Worm (Caenorhabditis elegans) whole organism, midembryonic: ENCODE measurements around the gene C34F11.1.

Experiments used
- T22C8.4 ChIP-seq: fragments of 200-800 bp; sonication (Bioruptor generic); IDR thresholded peaks from 2 replicates; pipeline ENCODE4 v1.3.6; 2022; ENCODE audit warnings: missing genetic modification characterization, missing compliant biosample characterization
- cog-1 ChIP-seq: sonication (generic microtip); optimal IDR thresholded peaks from 2 replicates; lab custom pipeline; 2016; ENCODE audit warnings: missing genetic modification characterization, missing compliant biosample characterization
- flt-1 ChIP-seq: fragments of 200-800 bp; sonication (Bioruptor generic); IDR thresholded peaks from 2 replicates; pipeline ENCODE4 v1.3.6; 2022; ENCODE audit warnings: missing genetic modification characterization, missing compliant biosample characterization
- klf-2 ChIP-seq: fragments of 200-800 bp; sonication (Bioruptor generic); conservative IDR thresholded peaks from 2 replicates; pipeline ENCODE4 v1.3.6; 2022; ENCODE audit warnings: missing genetic modification reagents, missing genetic modification characterization, missing compliant biosample characterization
- med-1 ChIP-seq: sonication (generic microtip); optimal IDR thresholded peaks from 2 replicates; lab custom pipeline; 2017; ENCODE audit warnings: missing genetic modification characterization, mild to moderate bottlenecking, missing compliant biosample characterization, antibody characterized with exemption, missing genetic modification reagents; ENCODE audit not compliant: insufficient read depth
- ref-1 ChIP-seq: fragments of 200-800 bp; sonication (Bioruptor generic); conservative IDR thresholded peaks from 2 replicates; pipeline ENCODE4 v1.3.6; 2022; ENCODE audit warnings: missing genetic modification reagents, missing genetic modification characterization, missing compliant biosample characterization
- tab-1 ChIP-seq: fragments of 200-800 bp; sonication (Bioruptor generic); IDR thresholded peaks from 2 replicates; pipeline ENCODE4 v1.3.6; 2022; ENCODE audit warnings: missing genetic modification characterization, missing compliant biosample characterization
- ztf-23 ChIP-seq: fragments of 200-800 bp; sonication (Bioruptor generic); IDR thresholded peaks from 2 replicates; pipeline ENCODE4 v1.3.6; 2022; ENCODE audit warnings: missing genetic modification reagents, missing genetic modification characterization, missing compliant biosample characterization
- ztf-29 ChIP-seq: fragments of 200-800 bp; sonication (Bioruptor generic); IDR thresholded peaks from 2 replicates; pipeline ENCODE4 v1.3.6; 2022; ENCODE audit warnings: missing genetic modification reagents, missing genetic modification characterization, missing compliant biosample characterization

The C34F11.1 gene

ce11 chrII:5180272-5180671 lies 32.5 kb upstream of the C34F11.1 start:
- TF ChIP-seq ztf-29 (GFP tag; lab: Robert Waterston, UW) (no peak), ref-1 (GFP tag; lab: Robert Waterston, UW) (no peak)

- TF ChIP-seq tab-1 (no peak), flt-1 (GFP tag; lab: Robert Waterston, UW) (peak; percentile 68; the same call in 1 of the 2 replicates), cog-1 (peak; percentile 53), klf-2 (GFP tag; lab: Robert Waterston, UW) (no peak), ref-1 (GFP tag; lab: Robert Waterston, UW) (no peak), ztf-29 (GFP tag; lab: Robert Waterston, UW) (no peak), med-1 (peak; percentile 10), ztf-23 (GFP tag; lab: Robert Waterston, UW) (no peak), T22C8.4 (GFP tag; lab: Robert Waterston, UW) (no peak)
Measured at ce11 chrII:5181497-5181896, 31.3 kb upstream of the C34F11.1 start.

- TF ChIP-seq T22C8.4 (GFP tag; lab: Robert Waterston, UW): no peak
- TF ChIP-seq ztf-29 (GFP tag; lab: Robert Waterston, UW): no peak
- TF ChIP-seq ztf-23 (GFP tag; lab: Robert Waterston, UW): no peak
- no peak for TF ChIP-seq cog-1
- TF ChIP-seq flt-1 (GFP tag; lab: Robert Waterston, UW): no peak; the same call in 1 of the 2 replicates
- TF ChIP-seq med-1: no peak
- TF ChIP-seq klf-2 (GFP tag; lab: Robert Waterston, UW): no peak
- no peak for TF ChIP-seq tab-1
- no peak for TF ChIP-seq ref-1 (GFP tag; lab: Robert Waterston, UW)
Measured at ce11 chrII:5182451-5182850, 30.3 kb upstream of the C34F11.1 start.

ce11 chrII:5183207-5183606 lies 29.6 kb upstream of the C34F11.1 start:
- TF ChIP-seq med-1: no peak
- no peak for TF ChIP-seq T22C8.4 (GFP tag; lab: Robert Waterston, UW)
- no peak for TF ChIP-seq tab-1
- no peak for TF ChIP-seq cog-1
- TF ChIP-seq klf-2 (GFP tag; lab: Robert Waterston, UW): no peak
- no peak for TF ChIP-seq flt-1 (GFP tag; lab: Robert Waterston, UW)
- TF ChIP-seq ztf-29 (GFP tag; lab: Robert Waterston, UW): no peak
- TF ChIP-seq ztf-23 (GFP tag; lab: Robert Waterston, UW): no peak
- TF ChIP-seq ref-1 (GFP tag; lab: Robert Waterston, UW): no peak

DNA sequence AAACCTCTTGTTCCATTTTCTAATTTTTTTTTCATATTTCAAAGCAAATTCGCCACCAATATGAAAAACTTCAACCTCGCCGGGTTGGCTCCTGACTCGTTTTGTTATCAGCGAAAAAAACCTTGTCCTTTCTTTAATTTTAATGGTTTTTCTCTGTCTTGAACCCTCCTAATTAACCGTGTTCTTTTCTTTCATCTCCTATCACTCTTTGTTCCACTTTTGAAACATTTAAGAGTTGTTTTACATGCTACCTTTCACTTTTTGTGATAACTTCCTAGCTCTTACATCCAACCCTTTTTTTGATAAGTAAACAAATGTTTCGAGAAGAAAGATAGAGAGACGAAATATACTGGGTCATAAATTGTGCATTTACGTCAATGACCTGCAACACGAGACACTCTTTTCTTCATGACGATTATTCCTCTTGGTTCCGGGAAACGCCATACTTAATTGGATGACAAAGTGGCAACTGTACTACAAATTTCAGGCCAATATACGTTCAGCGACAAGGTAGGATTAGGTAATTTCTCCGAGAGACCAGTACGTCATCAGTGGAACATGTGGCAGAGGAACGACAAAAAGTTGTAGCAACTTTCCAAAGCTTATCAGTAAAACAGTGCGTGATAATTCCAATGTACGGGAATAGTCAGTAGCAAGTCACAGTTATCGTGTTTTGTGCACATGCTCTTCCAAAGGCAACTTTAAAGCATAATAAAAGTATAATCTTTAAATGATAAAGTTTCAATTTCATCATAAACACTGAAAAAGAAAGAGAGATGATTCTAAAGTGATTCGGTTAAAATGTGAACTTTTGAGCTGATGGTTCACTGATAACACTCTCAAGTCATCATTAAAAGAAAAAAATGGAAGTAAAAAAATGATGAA lies 27.9 kb upstream of the C34F11.1 start:
- TF ChIP-seq cog-1 (no peak), ztf-23 (GFP tag; lab: Robert Waterston, UW) (no peak), tab-1 (no peak), med-1 (no peak), ztf-29 (GFP tag; lab: Robert Waterston, UW) (no peak), T22C8.4 (GFP tag; lab: Robert Waterston, UW) (no peak), klf-2 (GFP tag; lab: Robert Waterston, UW) (no peak), ref-1 (GFP tag; lab: Robert Waterston, UW) (no peak), flt-1 (GFP tag; lab: Robert Waterston, UW) (no peak)

DNA sequence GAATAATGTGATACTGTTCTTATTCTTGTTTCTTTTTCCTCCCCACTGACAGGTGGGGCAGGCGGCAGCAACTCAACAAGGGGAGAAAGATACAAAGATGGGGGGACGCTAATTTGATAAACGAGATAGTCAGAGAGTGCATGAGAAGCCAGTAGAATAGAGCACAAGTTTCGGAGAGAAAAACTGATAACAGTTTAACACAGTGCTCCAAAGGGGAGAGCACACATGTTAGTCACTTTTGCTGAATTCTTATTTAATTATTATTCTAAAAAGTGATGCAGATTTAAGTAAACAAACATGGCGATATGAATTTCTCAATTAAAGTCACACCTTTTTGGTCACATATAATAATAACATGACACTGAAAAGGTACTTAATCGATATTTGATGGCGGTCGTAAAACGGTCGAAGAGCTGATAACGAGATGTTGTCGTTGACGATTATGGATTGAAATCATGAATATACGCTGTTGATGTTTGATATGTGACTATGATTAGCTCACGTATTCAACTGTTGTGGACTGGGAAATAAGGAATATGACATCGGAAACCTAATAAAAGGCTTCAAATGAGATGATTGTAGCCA lies 26.7 kb upstream of the C34F11.1 start:
- TF ChIP-seq ztf-29 (GFP tag; lab: Robert Waterston, UW): no peak
- TF ChIP-seq flt-1 (GFP tag; lab: Robert Waterston, UW): no peak
- no peak for TF ChIP-seq med-1
- TF ChIP-seq ztf-23 (GFP tag; lab: Robert Waterston, UW): no peak
- no peak for TF ChIP-seq T22C8.4 (GFP tag; lab: Robert Waterston, UW)
- TF ChIP-seq klf-2 (GFP tag; lab: Robert Waterston, UW): no peak
- TF ChIP-seq ref-1 (GFP tag; lab: Robert Waterston, UW): no peak
- no peak for TF ChIP-seq cog-1
- TF ChIP-seq tab-1: no peak

DNA sequence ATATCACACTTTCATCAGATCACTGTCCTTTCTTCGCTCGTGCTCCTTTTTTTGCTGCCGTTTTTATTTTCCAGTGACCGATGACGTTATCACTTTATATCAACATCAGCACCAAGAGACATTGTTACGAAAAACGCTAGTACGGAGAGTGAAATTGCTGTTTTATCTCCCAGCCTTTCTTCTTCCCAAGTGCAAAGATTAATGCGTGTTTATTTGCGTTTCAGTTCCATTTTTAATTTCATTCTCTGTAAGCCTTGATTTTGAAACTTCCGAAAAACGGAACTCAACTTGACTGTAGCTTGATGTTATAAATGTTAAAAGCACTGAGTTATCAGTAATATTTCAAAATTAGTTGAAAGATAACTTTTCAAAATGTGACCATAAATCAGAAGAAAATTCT lies 25.9 kb upstream of the C34F11.1 start:
- TF ChIP-seq klf-2 (GFP tag; lab: Robert Waterston, UW) (no peak), cog-1 (no peak), T22C8.4 (GFP tag; lab: Robert Waterston, UW) (no peak), tab-1 (no peak), ztf-23 (GFP tag; lab: Robert Waterston, UW) (no peak), med-1 (no peak), ztf-29 (GFP tag; lab: Robert Waterston, UW) (no peak), flt-1 (GFP tag; lab: Robert Waterston, UW) (no peak), ref-1 (GFP tag; lab: Robert Waterston, UW) (no peak)

ce11 chrII:5187469-5187868 lies 25.3 kb upstream of the C34F11.1 start, which contains the start of gene crh-2:
Gene crh-2 (minus strand): TSS chrII:5187569.
- no peak for TF ChIP-seq ztf-29 (GFP tag; lab: Robert Waterston, UW)
- no peak for TF ChIP-seq cog-1
- no peak for TF ChIP-seq klf-2 (GFP tag; lab: Robert Waterston, UW)
- no peak for TF ChIP-seq T22C8.4 (GFP tag; lab: Robert Waterston, UW)
- TF ChIP-seq ztf-23 (GFP tag; lab: Robert Waterston, UW): no peak
- TF ChIP-seq ref-1 (GFP tag; lab: Robert Waterston, UW): no peak
- TF ChIP-seq tab-1: no peak
- TF ChIP-seq med-1: no peak
- no peak for TF ChIP-seq flt-1 (GFP tag; lab: Robert Waterston, UW)

DNA sequence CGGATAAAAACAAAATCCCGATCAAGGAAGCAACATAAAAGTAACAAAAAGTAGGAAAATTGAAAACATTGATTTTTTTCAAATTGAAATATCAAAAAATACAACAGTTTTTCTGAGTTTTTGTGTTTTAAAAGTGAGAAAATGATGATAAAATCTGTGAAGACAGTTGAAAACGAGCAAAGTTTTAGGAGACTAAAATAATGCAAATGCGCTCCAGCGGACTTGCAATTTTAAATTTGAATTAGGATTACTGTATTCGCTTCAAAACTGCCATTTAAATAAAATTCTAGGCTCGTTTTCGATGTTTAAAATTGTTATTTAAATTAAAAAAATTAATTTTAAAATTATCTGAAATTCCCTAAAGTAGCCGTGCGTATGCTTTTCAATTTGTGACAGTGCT lies 24.8 kb upstream of the C34F11.1 start:
- TF ChIP-seq ref-1 (GFP tag; lab: Robert Waterston, UW) (no peak), cog-1 (no peak), tab-1 (no peak), flt-1 (GFP tag; lab: Robert Waterston, UW) (no peak), med-1 (no peak), ztf-23 (GFP tag; lab: Robert Waterston, UW) (no peak), klf-2 (GFP tag; lab: Robert Waterston, UW) (no peak), ztf-29 (GFP tag; lab: Robert Waterston, UW) (no peak), T22C8.4 (GFP tag; lab: Robert Waterston, UW) (no peak)
